Fruit fly (Drosophila melanogaster) whole organism, adult: ENCODE results near the gene Hpr1.
A peak's percentile ranks its signal among the peaks of the same experiment; 100 is the strongest.

Experiments used
- CG11617 ChIP-seq: fragments of 200-800 bp; sonication (Bioruptor generic); optimal IDR thresholded peaks from 2 replicates; lab custom pipeline; 2017; ENCODE audit warnings: mild to moderate bottlenecking, missing biosample characterization, missing genetic modification reagents, missing genetic modification characterization
- CG12768 ChIP-seq: fragments of 200-800 bp; sonication (Bioruptor generic); optimal IDR thresholded peaks from 2 replicates; lab custom pipeline; 2017; ENCODE audit warnings: missing biosample characterization, missing genetic modification characterization, mild to moderate bottlenecking, moderate library complexity, missing genetic modification reagents
- CG14711 ChIP-seq: fragments of 200-800 bp; sonication (Bioruptor generic); optimal IDR thresholded peaks from 2 replicates; lab custom pipeline; 2018; ENCODE audit warnings: missing biosample characterization, mild to moderate bottlenecking, missing genetic modification characterization, moderate library complexity
- CG1620 ChIP-seq: fragments of 200-800 bp; sonication (Bioruptor generic); optimal IDR thresholded peaks from 2 replicates; lab custom pipeline; 2016; ENCODE audit warnings: missing biosample characterization, missing genetic modification characterization
- CG33017 ChIP-seq: fragments of 200-800 bp; sonication (Bioruptor generic); optimal IDR thresholded peaks from 2 replicates; lab custom pipeline; 2018; ENCODE audit warnings: missing biosample characterization, mild to moderate bottlenecking, missing genetic modification characterization, moderate library complexity
- CG5204 ChIP-seq: fragments of 200-800 bp; sonication (Bioruptor generic); optimal IDR thresholded peaks from 2 replicates; lab custom pipeline; 2016; ENCODE audit warnings: missing biosample characterization, missing genetic modification characterization
- CG7045 ChIP-seq: fragments of 200-800 bp; sonication (Bioruptor generic); optimal IDR thresholded peaks from 2 replicates; lab custom pipeline; 2017; ENCODE audit warnings: missing biosample characterization, mild to moderate bottlenecking, missing genetic modification characterization
- CG7101 ChIP-seq: fragments of 200-800 bp; sonication (Bioruptor generic); optimal IDR thresholded peaks from 2 replicates; lab custom pipeline; 2018; ENCODE audit warnings: missing biosample characterization, mild to moderate bottlenecking, missing genetic modification characterization, moderate library complexity
- Clk ChIP-seq: fragments of 200-800 bp; sonication (Bioruptor generic); optimal IDR thresholded peaks from 2 replicates; lab custom pipeline; 2017; ENCODE audit warnings: missing biosample characterization, missing genetic modification characterization
- Crg-1 ChIP-seq: fragments of 200-800 bp; sonication (Bioruptor generic); optimal IDR thresholded peaks from 2 replicates; lab custom pipeline; 2016; ENCODE audit warnings: missing biosample characterization, missing genetic modification characterization
- Hr96 ChIP-seq: fragments of 200-800 bp; sonication (Bioruptor generic); optimal IDR thresholded peaks from 2 replicates; lab custom pipeline; 2016; ENCODE audit warnings: missing biosample characterization, missing genetic modification characterization
- Mnt ChIP-seq: fragments of 200-800 bp; sonication (Bioruptor generic); optimal IDR thresholded peaks from 2 replicates; lab custom pipeline; 2016; ENCODE audit warnings: missing biosample characterization, mild to moderate bottlenecking, missing genetic modification characterization
- bab1 ChIP-seq: fragments of 200-800 bp; sonication (Bioruptor generic); optimal IDR thresholded peaks from 3 replicates; lab custom pipeline; 2019; ENCODE audit warnings: missing biosample characterization, mild to moderate bottlenecking, missing genetic modification characterization, moderate library complexity
- cic ChIP-seq: fragments of 200-800 bp; sonication (Bioruptor generic); optimal IDR thresholded peaks from 2 replicates; lab custom pipeline; 2017; ENCODE audit warnings: missing biosample characterization, mild to moderate bottlenecking, missing genetic modification characterization, moderate library complexity
- cnc ChIP-seq, 2 experiments: fragments of >200 bp; optimal IDR thresholded peaks; 2 replicates each; lab custom pipeline; 2017
- kay ChIP-seq: fragments of 200-800 bp; sonication (Bioruptor generic); peaks from one replicate; lab custom pipeline; 2016; ENCODE audit warnings: missing biosample characterization, missing genetic modification characterization, borderline replicate concordance
- ovo ChIP-seq: fragments of 200-800 bp; sonication (Bioruptor generic); optimal IDR thresholded peaks from 2 replicates; lab custom pipeline; 2016; ENCODE audit warnings: missing biosample characterization, missing genetic modification characterization
- pad ChIP-seq: fragments of 200-800 bp; sonication (Bioruptor generic); optimal IDR thresholded peaks from 3 replicates; lab custom pipeline; 2017; ENCODE audit warnings: missing biosample characterization, missing genetic modification characterization, mild to moderate bottlenecking, moderate library complexity, missing genetic modification reagents
- tj ChIP-seq: fragments of 200-800 bp; sonication (Bioruptor generic); optimal IDR thresholded peaks from 3 replicates; lab custom pipeline; 2017; ENCODE audit warnings: missing biosample characterization, mild to moderate bottlenecking, missing genetic modification characterization, moderate library complexity
- toe ChIP-seq: fragments of 200-800 bp; sonication (Bioruptor generic); optimal IDR thresholded peaks from 2 replicates; lab custom pipeline; 2016; ENCODE audit warnings: missing biosample characterization, missing genetic modification characterization

The Hpr1 gene

dm6 chr3R:5821243-5821642 is at the start of gene Hpr1:
TSS of gene Hpr1 (minus strand) at chr3R:5821440.
- TF ChIP-seq kay (GFP tag; lab: Kevin White, UChicago) (peak; percentile 86), Crg-1 (GFP tag; lab: Kevin White, UChicago) (no peak), cnc (optimal IDR thresholded peaks at IDR 0.05; lab: Kevin White, UChicago) (no peak)

- peak; percentile 13 for TF ChIP-seq CG12768 (GFP tag; lab: Kevin White, UChicago)
- peak; percentile 57 for TF ChIP-seq toe (GFP tag; lab: Kevin White, UChicago)
- peak; percentile 31 for TF ChIP-seq Mnt (GFP tag; lab: Kevin White, UChicago)
- peak; percentile 58 for TF ChIP-seq CG7101
- TF ChIP-seq bab1 (GFP tag; lab: Kevin White, UChicago): peak; percentile 64
- no peak for TF ChIP-seq CG7045 (GFP tag; lab: Kevin White, UChicago)
- peak; percentile 37 for TF ChIP-seq CG14711 (tag; lab: Kevin White, UChicago)
- peak; percentile 69 for TF ChIP-seq Crg-1 (GFP tag; lab: Kevin White, UChicago)
- TF ChIP-seq tj (GFP tag; lab: Kevin White, UChicago): peak; percentile 27
- no peak for TF ChIP-seq CG11617 (GFP tag; lab: Kevin White, UChicago)
- TF ChIP-seq Hr96 (GFP tag; lab: Kevin White, UChicago): peak; percentile 61
- TF ChIP-seq kay (GFP tag; lab: Kevin White, UChicago): no peak
- peak; percentile 65 for TF ChIP-seq CG1620 (GFP tag; lab: Kevin White, UChicago)
- peak; percentile 46 for TF ChIP-seq CG5204 (GFP tag; lab: Kevin White, UChicago)
- peak; percentile 51 for TF ChIP-seq pad (GFP tag; lab: Kevin White, UChicago)
Measured at dm6 chr3R:5862032-5862641, 40.9 kb upstream of the Hpr1 start, which contains the start of gene CG2017. TSS of gene CG2017 (minus strand) at chr3R:5862405.

dm6 chr3R:5861218-5861902 is 40.1 kb upstream of the Hpr1 start:
- peak; percentile 50 for TF ChIP-seq CG7101
- peak; percentile 3 for TF ChIP-seq bab1 (GFP tag; lab: Kevin White, UChicago)
- TF ChIP-seq kay (GFP tag; lab: Kevin White, UChicago): peak; percentile 58
- TF ChIP-seq CG1620 (GFP tag; lab: Kevin White, UChicago): no peak
- TF ChIP-seq CG14711 (tag; lab: Kevin White, UChicago): peak; percentile 14
- no peak for TF ChIP-seq ovo
- TF ChIP-seq Clk (GFP tag; lab: Kevin White, UChicago): peak; percentile 30
- peak; percentile 54 for TF ChIP-seq CG5204 (GFP tag; lab: Kevin White, UChicago)
- TF ChIP-seq CG12768 (GFP tag; lab: Kevin White, UChicago): no peak
- peak; percentile 26 for TF ChIP-seq tj (GFP tag; lab: Kevin White, UChicago)
- peak; percentile 33 for TF ChIP-seq Hr96 (GFP tag; lab: Kevin White, UChicago)
- peak; percentile 17 for TF ChIP-seq CG33017
- peak; percentile 39 for TF ChIP-seq toe (GFP tag; lab: Kevin White, UChicago)
- no peak for TF ChIP-seq pad (GFP tag; lab: Kevin White, UChicago)
- TF ChIP-seq CG11617 (GFP tag; lab: Kevin White, UChicago): peak; percentile 76
- TF ChIP-seq CG7045 (GFP tag; lab: Kevin White, UChicago): peak; percentile 21
- no peak for TF ChIP-seq Mnt (GFP tag; lab: Kevin White, UChicago)
- TF ChIP-seq cic (GFP tag; lab: Kevin White, UChicago): no peak
- TF ChIP-seq Crg-1 (GFP tag; lab: Kevin White, UChicago): peak; percentile 0
- no peak for TF ChIP-seq cnc (optimal IDR thresholded peaks at IDR 0.05; lab: Kevin White, UChicago)

dm6 chr3R:5860736-5861217 is 39.5 kb upstream of the Hpr1 start:
- TF ChIP-seq CG7101 (no peak), cnc (optimal IDR thresholded peaks at IDR 0.05; lab: Kevin White, UChicago) (no peak), Mnt (GFP tag; lab: Kevin White, UChicago) (peak; percentile 29), CG5204 (GFP tag; lab: Kevin White, UChicago) (no peak), bab1 (GFP tag; lab: Kevin White, UChicago) (no peak), ovo (no peak), cic (GFP tag; lab: Kevin White, UChicago) (peak; percentile 67)

dm6 chr3R:5856215-5856614 is 35.0 kb upstream of the Hpr1 start, which contains the start of the genes disp and ECSIT:
TSS of gene disp (minus strand) at chr3R:5856311.
TSS of gene ECSIT (plus strand) at chr3R:5856585.
- TF ChIP-seq CG14711 (tag; lab: Kevin White, UChicago) (peak; percentile 37), toe (GFP tag; lab: Kevin White, UChicago) (peak; percentile 58), ovo (no peak), CG12768 (GFP tag; lab: Kevin White, UChicago) (peak; percentile 63), CG7101 (peak; percentile 51), Clk (GFP tag; lab: Kevin White, UChicago) (no peak), CG1620 (GFP tag; lab: Kevin White, UChicago) (peak; percentile 6), Hr96 (GFP tag; lab: Kevin White, UChicago) (peak; percentile 49), pad (GFP tag; lab: Kevin White, UChicago) (peak; percentile 49), CG5204 (GFP tag; lab: Kevin White, UChicago) (peak; percentile 74), bab1 (GFP tag; lab: Kevin White, UChicago) (peak; percentile 28), tj (GFP tag; lab: Kevin White, UChicago) (no peak), Mnt (GFP tag; lab: Kevin White, UChicago) (peak; percentile 36), kay (GFP tag; lab: Kevin White, UChicago) (no peak), CG7045 (GFP tag; lab: Kevin White, UChicago) (peak; percentile 58), cic (GFP tag; lab: Kevin White, UChicago) (no peak), cnc (optimal IDR thresholded peaks at IDR 0.05; lab: Kevin White, UChicago) (no peak), CG11617 (GFP tag; lab: Kevin White, UChicago) (peak; percentile 52), Crg-1 (GFP tag; lab: Kevin White, UChicago) (peak; percentile 63), CG33017 (no peak)
